Fruit fly (Drosophila melanogaster) whole organism, pupa: ENCODE results near the gene CG7778.

Source experiments
- CG10348 ChIP-seq: fragments of 200-800 bp; sonication (Bioruptor generic); IDR thresholded peaks from 2 replicates; pipeline ENCODE4 v1.3.6; 2022; ENCODE audit warnings: missing biosample characterization, missing genetic modification characterization
- CG12605 ChIP-seq: fragments of 200-800 bp; sonication (Bioruptor generic); IDR thresholded peaks from 2 replicates; pipeline ENCODE4 v1.3.6; 2022; ENCODE audit warnings: missing biosample characterization, missing genetic modification characterization
- CG13204 ChIP-seq: fragments of 200-800 bp; sonication (Bioruptor generic); optimal IDR thresholded peaks from 2 replicates; lab custom pipeline; 2018; ENCODE audit warnings: missing biosample characterization, mild to moderate bottlenecking, missing genetic modification characterization, moderate library complexity
- CG14655 ChIP-seq: fragments of 200-800 bp; sonication (Bioruptor generic); optimal IDR thresholded peaks from 3 replicates; lab custom pipeline; 2017; ENCODE audit warnings: mild to moderate bottlenecking, missing biosample characterization, missing genetic modification reagents, missing genetic modification characterization
- CG15710 ChIP-seq: fragments of 200-800 bp; sonication (Bioruptor generic); optimal IDR thresholded peaks from 2 replicates; lab custom pipeline; 2018; ENCODE audit warnings: missing biosample characterization, mild to moderate bottlenecking, missing genetic modification characterization, moderate library complexity
- CG17806 ChIP-seq: fragments of 200-800 bp; sonication (Bioruptor generic); optimal IDR thresholded peaks from 2 replicates; lab custom pipeline; 2018; ENCODE audit warnings: missing biosample characterization, mild to moderate bottlenecking, missing genetic modification characterization, moderate library complexity
- CG32121 ChIP-seq: fragments of 200-800 bp; sonication (Bioruptor generic); IDR thresholded peaks from 2 replicates; pipeline ENCODE4 v1.3.6; 2022; ENCODE audit warnings: missing biosample characterization, missing genetic modification characterization
- CG34367 ChIP-seq: fragments of 200-800 bp; sonication (Bioruptor generic); optimal IDR thresholded peaks from 2 replicates; lab custom pipeline; 2018; ENCODE audit warnings: missing biosample characterization, mild to moderate bottlenecking, missing genetic modification characterization
- CG4496 ChIP-seq: fragments of 200-800 bp; sonication (Bioruptor generic); IDR thresholded peaks from 3 replicates; pipeline ENCODE4 v1.3.6; 2022; ENCODE audit warnings: missing biosample characterization, missing genetic modification characterization
- CG8159 ChIP-seq: fragments of 200-800 bp; sonication (Bioruptor generic); optimal IDR thresholded peaks from 3 replicates; lab custom pipeline; 2018; ENCODE audit warnings: missing biosample characterization, mild to moderate bottlenecking, missing genetic modification characterization, moderate library complexity
- CG8301 ChIP-seq: fragments of 200-800 bp; sonication (Bioruptor generic); optimal IDR thresholded peaks from 2 replicates; lab custom pipeline; 2018; ENCODE audit warnings: missing biosample characterization, mild to moderate bottlenecking, missing genetic modification characterization
- CG9948 ChIP-seq: fragments of 200-800 bp; sonication (Bioruptor generic); optimal IDR thresholded peaks from 2 replicates; lab custom pipeline; 2018; ENCODE audit warnings: missing biosample characterization, mild to moderate bottlenecking, missing genetic modification characterization, moderate library complexity
- D1 ChIP-seq: fragments of 200-800 bp; sonication (Bioruptor generic); optimal IDR thresholded peaks from 2 replicates; lab custom pipeline; 2018; ENCODE audit warnings: missing biosample characterization, mild to moderate bottlenecking, missing genetic modification characterization, moderate library complexity
- EcR ChIP-seq: fragments of 200-800 bp; sonication (Bioruptor generic); optimal IDR thresholded peaks from 3 replicates; lab custom pipeline; 2019; ENCODE audit warnings: missing biosample characterization, missing genetic modification characterization, mild to moderate bottlenecking, moderate library complexity, missing genetic modification reagents
- Pif1A ChIP-seq: fragments of 200-800 bp; sonication (Bioruptor generic); optimal IDR thresholded peaks from 3 replicates; lab custom pipeline; 2016; ENCODE audit warnings: missing biosample characterization, missing genetic modification characterization
- Pif1B ChIP-seq: fragments of 200-800 bp; sonication (Bioruptor generic); optimal IDR thresholded peaks from 3 replicates; lab custom pipeline; 2016; ENCODE audit warnings: missing biosample characterization, missing genetic modification characterization
- fd96Ca ChIP-seq: fragments of 200-800 bp; sonication (Bioruptor generic); IDR thresholded peaks from 3 replicates; pipeline ENCODE4 v1.3.6; 2022; ENCODE audit warnings: missing biosample characterization, missing genetic modification characterization
- gl ChIP-seq: fragments of 200-800 bp; sonication (Bioruptor generic); optimal IDR thresholded peaks from 2 replicates; lab custom pipeline; 2018; ENCODE audit warnings: missing biosample characterization, mild to moderate bottlenecking, missing genetic modification characterization
- rn ChIP-seq: fragments of 200-800 bp; sonication (Bioruptor generic); IDR thresholded peaks from 2 replicates; pipeline ENCODE4 v1.3.6; 2022; ENCODE audit warnings: missing biosample characterization, missing genetic modification characterization

The CG7778 gene

DNA sequence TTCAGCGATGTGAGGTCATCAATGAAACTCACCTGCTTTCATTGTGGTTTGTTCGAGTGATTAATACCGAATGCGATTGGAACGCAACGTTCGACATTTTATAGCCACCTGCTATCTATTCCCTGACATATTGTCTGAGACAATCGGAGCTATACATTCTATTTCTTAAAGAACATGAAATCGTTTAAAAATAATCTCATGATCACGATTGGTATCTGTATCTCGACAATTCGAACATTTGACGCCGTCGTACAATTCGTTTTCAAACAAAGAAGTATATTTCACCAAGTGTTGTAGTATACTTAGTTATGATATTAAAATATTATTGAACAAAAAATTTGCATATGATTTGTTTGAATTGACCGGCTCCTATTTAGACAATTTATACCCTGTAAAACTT, 48.4 kb downstream of the CG7778 start, which contains the start of gene Peritrophin-15b:
TSS of gene Peritrophin-15b (minus strand) at position 101 of the 400 bp plus-strand sequence.
- no peak for TF ChIP-seq CG14655 (GFP tag; lab: Kevin White, UChicago)
- no peak for TF ChIP-seq Pif1B (GFP tag; lab: Kevin White, UChicago)
- no peak for TF ChIP-seq CG13204
- TF ChIP-seq CG8159 (tag; lab: Kevin White, UChicago): no peak
- TF ChIP-seq, all 21 proteins: peak for 0

DNA sequence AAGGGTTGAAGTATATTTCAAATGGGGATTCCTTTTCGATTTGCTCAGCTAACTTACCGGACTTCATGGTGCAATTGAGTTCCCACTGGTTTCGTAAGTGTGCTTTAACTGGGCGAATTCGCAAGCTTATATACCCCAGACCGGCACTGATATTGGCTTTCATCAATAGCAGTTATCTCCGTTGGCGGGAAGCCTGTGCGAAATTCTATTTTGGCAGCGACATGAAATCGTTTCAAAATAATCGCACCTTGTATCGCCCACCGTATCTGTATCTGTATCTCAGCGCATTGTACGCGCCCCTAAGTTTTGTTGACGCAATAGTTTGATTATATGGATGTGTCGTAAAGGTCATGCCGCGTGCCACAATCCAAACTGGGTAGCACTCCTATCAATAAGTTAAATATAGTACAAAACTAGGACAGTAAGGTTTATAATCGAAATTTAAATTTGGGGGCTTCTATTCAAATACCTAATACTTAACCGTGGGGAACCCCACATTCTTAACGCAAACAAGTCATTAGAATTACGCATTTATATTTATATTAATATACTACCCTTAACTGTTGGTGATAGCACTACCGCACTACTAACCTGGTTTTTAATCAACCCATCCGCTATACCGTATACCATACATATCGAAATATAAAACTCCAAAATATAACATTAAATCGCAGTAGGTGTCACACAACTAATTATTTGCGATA, 49.7 kb downstream of the CG7778 start, which contains the start of the genes Peritrophin-15a and CG13385:
TSS of gene Peritrophin-15a (minus strand) at position 101 of the 704 bp plus-strand sequence.
TSS of gene CG13385 (plus strand) at position 654 of the 704 bp plus-strand sequence.
- TF ChIP-seq gl (tag; lab: Kevin White, UChicago) (no peak), CG8301 (no peak), Pif1B (GFP tag; lab: Kevin White, UChicago) (no peak)

DNA sequence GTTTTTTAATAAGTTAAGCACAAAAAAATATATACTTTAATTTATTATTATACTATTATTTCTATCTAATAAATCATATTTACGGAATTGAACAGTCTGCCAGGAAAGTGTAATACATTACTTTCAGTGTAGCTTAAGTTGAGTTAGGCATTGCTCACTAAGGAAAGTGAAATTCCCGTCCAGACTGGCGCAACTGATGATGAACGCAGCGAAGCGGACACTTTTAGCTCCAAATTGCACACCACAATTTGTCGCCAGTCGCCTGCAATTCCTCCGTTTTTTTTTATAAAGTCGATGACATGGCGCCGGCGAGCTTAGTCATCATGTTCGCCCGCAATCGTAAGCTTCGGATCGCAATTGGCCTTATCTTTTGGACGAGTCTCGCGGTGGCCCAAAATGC, 52.3 kb downstream of the CG7778 start, which contains the start of gene CG13386:
TSS of gene CG13386 (plus strand) at position 301 of the 400 bp plus-strand sequence.
- TF ChIP-seq Pif1A (GFP tag; lab: Kevin White, UChicago): no peak
- TF ChIP-seq CG14655 (GFP tag; lab: Kevin White, UChicago): no peak
- no peak for TF ChIP-seq CG4496 (GFP tag; lab: Robert Waterston, UW)
- TF ChIP-seq CG8301: no peak
- TF ChIP-seq gl (tag; lab: Kevin White, UChicago): no peak
- TF ChIP-seq CG34367 (tag; lab: Kevin White, UChicago): no peak
- no peak for TF ChIP-seq CG8159 (tag; lab: Kevin White, UChicago)
- TF ChIP-seq CG15710 (tag; lab: Kevin White, UChicago): no peak
- TF ChIP-seq CG32121: no peak
- no peak for TF ChIP-seq CG13204
- no peak for TF ChIP-seq CG10348
- no peak for TF ChIP-seq CG12605 (GFP tag; lab: Robert Waterston, UW)
- no peak for TF ChIP-seq rn
- TF ChIP-seq CG17806 (tag; lab: Kevin White, UChicago): no peak
- no peak for TF ChIP-seq EcR (GFP tag; lab: Kevin White, UChicago)
- TF ChIP-seq D1 (tag; lab: Kevin White, UChicago): no peak
- no peak for TF ChIP-seq CG9948 (tag; lab: Kevin White, UChicago)
- no peak for TF ChIP-seq fd96Ca (GFP tag; lab: Robert Waterston, UW)
- TF ChIP-seq Pif1B (GFP tag; lab: Kevin White, UChicago): no peak
- TF ChIP-seq, all 21 proteins: peak for 0

DNA sequence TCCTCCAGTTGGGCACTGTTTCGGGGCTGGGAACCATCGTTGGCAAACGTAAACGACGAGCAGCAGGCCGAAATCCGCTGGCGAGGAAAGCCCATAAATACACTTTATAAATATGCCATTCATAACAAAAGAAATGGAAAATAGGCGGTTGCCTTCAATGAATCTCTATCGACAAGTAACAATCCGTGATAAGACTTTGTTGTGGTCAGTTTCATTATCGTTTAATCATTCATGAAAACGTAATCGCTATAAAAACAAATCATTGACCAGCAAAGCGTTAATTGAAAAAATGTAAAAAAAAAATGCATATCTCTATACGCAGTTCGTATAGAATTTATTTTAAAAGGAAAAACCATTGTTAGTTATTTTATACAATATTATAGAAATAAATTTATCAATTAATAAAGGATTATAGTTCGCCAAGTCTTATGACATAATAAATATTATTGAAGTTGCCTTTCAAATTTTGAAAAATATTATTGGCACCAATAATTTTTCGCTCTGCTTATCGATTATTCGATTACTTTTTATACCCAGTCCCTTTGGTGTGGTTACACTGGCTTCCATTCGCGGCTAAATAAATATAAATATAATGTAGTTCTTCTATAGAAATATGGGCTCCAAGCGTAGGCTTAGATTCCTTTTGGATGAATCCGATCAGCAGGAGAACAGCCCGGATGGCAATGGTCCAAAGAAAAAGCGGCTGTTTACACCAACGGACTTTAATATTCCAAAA, 53.6 kb downstream of the CG7778 start, which contains the start of gene CG31898:
TSS of gene CG31898 (plus strand) at position 559 of the 736 bp plus-strand sequence.
- TF ChIP-seq CG4496 (GFP tag; lab: Robert Waterston, UW) (no peak), CG17806 (tag; lab: Kevin White, UChicago) (no peak), CG32121 (no peak), D1 (tag; lab: Kevin White, UChicago) (no peak), CG8159 (tag; lab: Kevin White, UChicago) (no peak), Pif1A (GFP tag; lab: Kevin White, UChicago) (no peak)
- TF ChIP-seq, all 21 proteins: peak for 0
